Worm (Caenorhabditis elegans) whole organism, young adult: ENCODE data around the gene vps-37.

Experiments
- F37B4.10 ChIP-seq: fragments of 200-800 bp; sonication (Bioruptor generic); IDR thresholded peaks from 2 replicates; pipeline ENCODE4 v1.3.6; 2022; ENCODE audit warnings: missing genetic modification characterization, missing compliant biosample characterization
- F39B2.1 ChIP-seq: fragments of 200-800 bp; sonication (Bioruptor generic); IDR thresholded peaks from 2 replicates; pipeline ENCODE4 v1.3.6; 2022; ENCODE audit warnings: missing genetic modification reagents, missing genetic modification characterization, missing compliant biosample characterization
- F57A8.1 ChIP-seq: fragments of 200-800 bp; sonication (Bioruptor generic); optimal IDR thresholded peaks from 2 replicates; lab custom pipeline; 2018; ENCODE audit warnings: mild to moderate bottlenecking, missing genetic modification characterization, moderate library complexity, missing compliant biosample characterization
- Y79H2A.3 ChIP-seq: fragments of 200-800 bp; sonication (Bioruptor generic); conservative IDR thresholded peaks from 2 replicates; pipeline ENCODE4 v1.3.6; 2022; ENCODE audit warnings: missing genetic modification reagents, missing genetic modification characterization, missing compliant biosample characterization
- aptf-3 ChIP-seq: fragments of 200-800 bp; sonication (Bioruptor generic); IDR thresholded peaks from 2 replicates; pipeline ENCODE4 v1.3.6; 2022; ENCODE audit warnings: missing genetic modification characterization, missing compliant biosample characterization
- ccch-3 ChIP-seq: fragments of 200-800 bp; sonication (Bioruptor generic); optimal IDR thresholded peaks from 2 replicates; lab custom pipeline; 2018; ENCODE audit warnings: mild to moderate bottlenecking, missing genetic modification characterization, missing compliant biosample characterization
- cebp-1 ChIP-seq, 2 experiments: fragments of 200-800 bp in 1 of 2; sonication (Bioruptor generic) in 1 of 2; sonication (generic microtip) in 1 of 2; IDR thresholded peaks in 1 of 2; optimal IDR thresholded peaks in 1 of 2; 2 replicates each; pipeline versions ENCODE4 v1.3.6 to Lab custom; 2017 to 2022; ENCODE audit warnings: missing compliant biosample characterization in 2 of 2, missing genetic modification characterization in 2 of 2, mild to moderate bottlenecking in 1 of 2, missing genetic modification reagents in 1 of 2, moderate library complexity in 1 of 2
- ceh-27 ChIP-seq: fragments of 200-800 bp; sonication (Bioruptor generic); optimal IDR thresholded peaks from 2 replicates; lab custom pipeline; 2018; ENCODE audit warnings: mild to moderate bottlenecking, missing genetic modification characterization, moderate library complexity, missing compliant biosample characterization
- dox-1 ChIP-seq: fragments of 200-800 bp; sonication (Bioruptor generic); IDR thresholded peaks from 2 replicates; pipeline ENCODE4 v1.3.6; 2022; ENCODE audit warnings: missing genetic modification reagents, missing genetic modification characterization, missing compliant biosample characterization
- hmg-20 ChIP-seq: fragments of 200-800 bp; sonication (Bioruptor generic); IDR thresholded peaks from 2 replicates; pipeline ENCODE4 v1.3.6; 2022; ENCODE audit warnings: missing genetic modification reagents, missing genetic modification characterization, missing compliant biosample characterization
- pbrm-1 ChIP-seq: fragments of 200-800 bp; sonication (Bioruptor generic); IDR thresholded peaks from 2 replicates; pipeline ENCODE4 v1.3.6; 2022; ENCODE audit warnings: missing genetic modification reagents, missing genetic modification characterization, missing compliant biosample characterization
- rec-8 ChIP-seq, 2 experiments: sonication (generic microtip); optimal IDR thresholded peaks; 2 replicates each; lab custom pipeline; 2016; ENCODE audit warnings: mild to moderate bottlenecking in 2 of 2, missing genetic modification characterization in 2 of 2, missing genetic modification reagents in 2 of 2, missing genotype in 2 of 2, missing biosample characterization in 1 of 2, missing compliant biosample characterization in 1 of 2, moderate library complexity in 1 of 2
- snpc-3.4 ChIP-seq: sonication (generic microtip); optimal IDR thresholded peaks from 2 replicates; lab custom pipeline; 2017; ENCODE audit warnings: missing genetic modification characterization, mild to moderate bottlenecking, missing compliant biosample characterization, antibody characterized with exemption, moderate library complexity, missing genotype, missing genetic modification reagents
- ztf-22 ChIP-seq: fragments of 200-800 bp; sonication (Bioruptor generic); optimal IDR thresholded peaks from 2 replicates; lab custom pipeline; 2018; ENCODE audit warnings: mild to moderate bottlenecking, missing genetic modification characterization, moderate library complexity, missing compliant biosample characterization

DNA sequence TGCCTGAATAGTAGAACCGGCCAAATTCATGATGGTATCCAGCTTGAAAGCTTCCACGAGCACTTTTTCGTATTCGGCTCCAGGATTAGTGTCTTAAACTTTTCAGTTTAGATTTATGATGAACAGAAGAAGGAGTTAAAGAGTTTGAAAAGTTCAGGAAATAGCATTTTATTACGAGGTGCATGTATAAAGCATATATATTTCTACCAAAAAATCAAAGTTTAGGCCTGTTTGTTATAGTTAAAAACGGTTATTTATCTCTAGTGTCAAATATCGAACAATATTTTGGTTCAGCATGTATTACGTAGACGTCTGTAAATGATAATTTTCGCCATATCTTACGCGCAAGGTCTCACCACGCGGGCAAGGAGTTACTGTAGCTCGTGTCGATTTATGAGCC, 11.2 kb upstream of the vps-37 start, which contains the start of gene klc-2:
- TF ChIP-seq aptf-3 (GFP tag; lab: Robert Waterston, UW) (no peak), hmg-20 (GFP tag; lab: Robert Waterston, UW) (no peak), snpc-3.4 (tag; lab: Kevin White, UChicago) (no peak), dox-1 (GFP tag; lab: Robert Waterston, UW) (no peak), F37B4.10 (GFP tag; lab: Robert Waterston, UW) (no peak), rec-8 (tag; optimal IDR thresholded peaks at IDR 0.05; lab: Kevin White, UChicago) (no peak), ccch-3 (GFP tag; lab: Kevin White, UChicago) (no peak), pbrm-1 (GFP tag; lab: Robert Waterston, UW) (no peak), cebp-1 (GFP tag; IDR thresholded peaks at IDR 0.05; lab: Robert Waterston, UW) (no peak), cebp-1 (tag; optimal IDR thresholded peaks at IDR 0.05; lab: Kevin White, UChicago) (no peak), ceh-27 (GFP tag; lab: Kevin White, UChicago) (no peak), F39B2.1 (GFP tag; lab: Robert Waterston, UW) (no peak), Y79H2A.3 (GFP tag; lab: Robert Waterston, UW) (no peak), F57A8.1 (no peak), ztf-22 (GFP tag; lab: Kevin White, UChicago) (no peak)
